Worm (Caenorhabditis elegans): ENCODE results near the gene sun-1.

sun-1 gene

ce11 chrV:13200609-13201008, 7.3 kb upstream of the sun-1 start:
- TF ChIP-seq fkh-8 (tag; optimal IDR thresholded peaks at IDR 0.05) (no peak), mef-2 (tag; optimal IDR thresholded peaks at IDR 0.05) (no peak), vab-15 (tag; optimal IDR thresholded peaks at IDR 0.05) (no peak), egl-13 (tag; optimal IDR thresholded peaks at IDR 0.05) (no peak), sox-4 (tag; optimal IDR thresholded peaks at IDR 0.05) (no peak), nhr-20 (tag; optimal IDR thresholded peaks at IDR 0.05) (peak; percentile 31), aha-1 (tag; optimal IDR thresholded peaks at IDR 0.05) (no peak), alr-1 (tag; optimal IDR thresholded peaks at IDR 0.05; ENCODE audit: borderline replicate concordance) (no peak), nhr-85 (tag) (peak; percentile 90), irx-1 (tag; optimal IDR thresholded peaks at IDR 0.05) (no peak), elt-3 (tag; optimal IDR thresholded peaks at IDR 0.05) (peak in 2 of 6 experiments; percentile 13 to 37), aly-2 (tag; optimal IDR thresholded peaks at IDR 0.05) (peak; percentile 44), ama-1 (optimal IDR thresholded peaks at IDR 0.05) (no peak), lin-14 (GFP tag; optimal IDR thresholded peaks at IDR 0.05) (peak; percentile 51), pax-3 (tag; optimal IDR thresholded peaks at IDR 0.05) (no peak), snu-23 (GFP tag; optimal IDR thresholded peaks at IDR 0.05) (peak; percentile 3), nhr-11 (tag; optimal IDR thresholded peaks at IDR 0.05) (no peak), nhr-71 (tag; optimal IDR thresholded peaks at IDR 0.05) (peak; percentile 52), fos-1 (tag; optimal IDR thresholded peaks at IDR 0.05) (no peak), C34B4.2 (tag; optimal IDR thresholded peaks at IDR 0.05) (no peak), egl-27 (tag; optimal IDR thresholded peaks at IDR 0.05) (peak in 1 of 2 experiments; percentile 2), blmp-1 (tag; optimal IDR thresholded peaks at IDR 0.05) (peak; percentile 53), ceh-63 (GFP tag; optimal IDR thresholded peaks at IDR 0.05) (no peak), tbx-2 (tag; optimal IDR thresholded peaks at IDR 0.05) (peak; percentile 46)

- TF ChIP-seq egl-13 (tag; optimal IDR thresholded peaks at IDR 0.05) = no peak
- TF ChIP-seq mdl-1 (tag; optimal IDR thresholded peaks at IDR 0.05) = no peak
- no peak for TF ChIP-seq snu-23 (GFP tag; optimal IDR thresholded peaks at IDR 0.05)
- no peak for TF ChIP-seq aly-2 (tag; optimal IDR thresholded peaks at IDR 0.05)
- TF ChIP-seq lin-39 (tag; optimal IDR thresholded peaks at IDR 0.05) = no peak
- TF ChIP-seq pqm-1 (tag; optimal IDR thresholded peaks at IDR 0.05) = no peak
- TF ChIP-seq fos-1 (tag; optimal IDR thresholded peaks at IDR 0.05) = no peak
- TF ChIP-seq vab-15 (tag; optimal IDR thresholded peaks at IDR 0.05) = no peak
- no peak for TF ChIP-seq swsn-7 (tag; optimal IDR thresholded peaks at IDR 0.05)
- no peak for TF ChIP-seq elt-2 (tag; optimal IDR thresholded peaks at IDR 0.05)
- no peak for TF ChIP-seq skn-1 (tag; optimal IDR thresholded peaks at IDR 0.05)
- no peak for TF ChIP-seq ceh-88 (GFP tag; IDR thresholded peaks at IDR 0.05)
- TF ChIP-seq sptf-1 (tag; optimal IDR thresholded peaks at IDR 0.05) = no peak
- no peak for TF ChIP-seq ceh-82 (tag; optimal IDR thresholded peaks at IDR 0.05)
- no peak for TF ChIP-seq nhr-76 (tag; optimal IDR thresholded peaks at IDR 0.05)
- no peak for TF ChIP-seq sox-4 (tag; optimal IDR thresholded peaks at IDR 0.05)
- no peak for TF ChIP-seq sup-37 (GFP tag; optimal IDR thresholded peaks at IDR 0.05)
Observed at ce11 chrV:13197823-13198222, 4.5 kb upstream of the sun-1 start, which contains the start of gene F57B1.9. Gene F57B1.9 (minus strand): TSS chrV:13197923.

- TF ChIP-seq elt-2 (tag; optimal IDR thresholded peaks at IDR 0.05) = no peak
- TF ChIP-seq efl-1 (optimal IDR thresholded peaks at IDR 0.05) = no peak
- peak in 1 of 2 experiments; percentile 56 for TF ChIP-seq efl-1 (GFP tag; optimal IDR thresholded peaks at IDR 0.05 in 1 of 2)
Observed at ce11 chrV:13195548-13195947, 2.2 kb upstream of the sun-1 start, which contains the start of gene F57B1.1. Gene F57B1.1 (minus strand): TSS chrV:13195648.

ce11 chrV:13185384-13185783, 8.0 kb downstream of the sun-1 start, which contains the start of gene sri-6:
Gene sri-6 (plus strand): TSS chrV:13185684.
- TF ChIP-seq jun-1 (tag; optimal IDR thresholded peaks at IDR 0.05) = no peak
- TF ChIP-seq hlh-4 (tag; optimal IDR thresholded peaks at IDR 0.05) = peak; percentile 65
- TF ChIP-seq nhr-84 (tag; optimal IDR thresholded peaks at IDR 0.05) = no peak
- TF ChIP-seq fkh-8 (tag; optimal IDR thresholded peaks at IDR 0.05) = no peak
- no peak for TF ChIP-seq xbp-1 (tag; optimal IDR thresholded peaks at IDR 0.05)
- no peak for TF ChIP-seq lir-3 (tag; optimal IDR thresholded peaks at IDR 0.05; ENCODE audit: poor library complexity)
- no peak for TF ChIP-seq efl-1 (optimal IDR thresholded peaks at IDR 0.05)
- peak in 1 of 2 experiments; percentile 12 for TF ChIP-seq efl-1 (GFP tag; optimal IDR thresholded peaks at IDR 0.05 in 1 of 2)

Data from whole organism, L1 larva.